Fruit fly (Drosophila melanogaster) whole organism, embryonic: ENCODE measurements around the gene CG13476.

Experiments
- Ada2b ChIP-seq: fragments of 200-800 bp; sonication (Bioruptor generic); IDR thresholded peaks from 2 replicates; pipeline ENCODE4 v1.3.6; 2022; ENCODE audit warnings: missing biosample characterization, missing genetic modification characterization
- B-H1 ChIP-seq: fragments of 200-800 bp; sonication (Bioruptor generic); IDR thresholded peaks from 3 replicates; pipeline ENCODE4 v1.3.6; 2022; ENCODE audit warnings: missing biosample characterization, missing genetic modification characterization
- CG1024 ChIP-seq: fragments of 200-800 bp; sonication (Bioruptor generic); IDR thresholded peaks from 2 replicates; pipeline ENCODE4 v1.3.6; 2022; ENCODE audit warnings: missing biosample characterization, missing genetic modification characterization
- CG10462 ChIP-seq: fragments of 200-800 bp; sonication (Bioruptor generic); optimal IDR thresholded peaks from 2 replicates; lab custom pipeline; 2016; ENCODE audit warnings: missing biosample characterization, missing genetic modification characterization
- CG14050 ChIP-seq: fragments of 200-800 bp; sonication (Bioruptor generic); IDR thresholded peaks from 3 replicates; pipeline ENCODE4 v1.3.6; 2022; ENCODE audit warnings: missing biosample characterization, missing genetic modification characterization
- CG14667 ChIP-seq: fragments of 200-800 bp; sonication (Bioruptor generic); IDR thresholded peaks from 2 replicates; pipeline ENCODE4 v1.3.6; 2022; ENCODE audit warnings: missing biosample characterization, missing genetic modification characterization
- CG15514 ChIP-seq: fragments of 200-800 bp; sonication (Bioruptor generic); optimal IDR thresholded peaks from 3 replicates; lab custom pipeline; 2017; ENCODE audit warnings: missing biosample characterization, missing genetic modification characterization, mild to moderate bottlenecking, moderate library complexity, missing genetic modification reagents
- CG16813 ChIP-seq: fragments of 200-800 bp; sonication (Bioruptor generic); IDR thresholded peaks from 3 replicates; pipeline ENCODE4 v1.3.6; 2022; ENCODE audit warnings: missing biosample characterization, missing genetic modification characterization; ENCODE audit not compliant: partially characterized antibody
- CG17328 ChIP-seq: fragments of 200-800 bp; sonication (Bioruptor generic); IDR thresholded peaks from 2 replicates; pipeline ENCODE4 v1.3.6; 2022; ENCODE audit warnings: missing biosample characterization, missing genetic modification characterization
- CG17568 ChIP-seq: fragments of 200-800 bp; sonication (Bioruptor generic); optimal IDR thresholded peaks from 2 replicates; lab custom pipeline; 2018; ENCODE audit warnings: missing biosample characterization, mild to moderate bottlenecking, missing genetic modification characterization, moderate library complexity
- CG18599 ChIP-seq: fragments of 200-800 bp; sonication (Bioruptor generic); optimal IDR thresholded peaks from 3 replicates; lab custom pipeline; 2017; ENCODE audit warnings: missing biosample characterization, missing genetic modification characterization, mild to moderate bottlenecking, moderate library complexity, missing genetic modification reagents
- CG18764 ChIP-seq: fragments of 200-800 bp; sonication (Bioruptor generic); optimal IDR thresholded peaks from 3 replicates; lab custom pipeline; 2016; ENCODE audit warnings: missing biosample characterization, missing genetic modification characterization
- CG30403 ChIP-seq: fragments of 200-800 bp; sonication (Bioruptor generic); optimal IDR thresholded peaks from 3 replicates; lab custom pipeline; 2016; ENCODE audit warnings: missing biosample characterization, missing genetic modification characterization
- CG4404 ChIP-seq: fragments of 200-800 bp; sonication (Bioruptor generic); IDR thresholded peaks from 2 replicates; pipeline ENCODE4 v1.3.6; 2022; ENCODE audit warnings: missing biosample characterization, missing genetic modification characterization
- CG4424 ChIP-seq: fragments of 200-800 bp; sonication (Bioruptor generic); optimal IDR thresholded peaks from 3 replicates; lab custom pipeline; 2016; ENCODE audit warnings: missing biosample characterization, missing genetic modification characterization
- CG4730 ChIP-seq: fragments of 200-800 bp; sonication (Bioruptor generic); IDR thresholded peaks from 2 replicates; pipeline ENCODE4 v1.3.6; 2022; ENCODE audit warnings: missing biosample characterization, missing genetic modification characterization
- CG5180 ChIP-seq: fragments of 200-800 bp; sonication (Bioruptor generic); optimal IDR thresholded peaks from 3 replicates; lab custom pipeline; 2017; ENCODE audit warnings: missing biosample characterization, missing genetic modification characterization, mild to moderate bottlenecking, moderate library complexity, missing genetic modification reagents
- CG5953 ChIP-seq: fragments of 200-800 bp; sonication (Bioruptor generic); IDR thresholded peaks from 2 replicates; pipeline ENCODE4 v1.3.6; 2022; ENCODE audit warnings: missing biosample characterization, missing genetic modification characterization
- CG6654 ChIP-seq: fragments of 200-800 bp; sonication (Bioruptor generic); optimal IDR thresholded peaks from 2 replicates; lab custom pipeline; 2017; ENCODE audit warnings: missing biosample characterization, mild to moderate bottlenecking, missing genetic modification characterization
- CG7357 ChIP-seq: fragments of 200-800 bp; sonication (Bioruptor generic); IDR thresholded peaks from 3 replicates; pipeline ENCODE4 v1.3.6; 2022; ENCODE audit warnings: missing biosample characterization, missing genetic modification characterization
- CG9876 ChIP-seq: fragments of 200-800 bp; sonication (Bioruptor generic); optimal IDR thresholded peaks from 2 replicates; lab custom pipeline; 2016; ENCODE audit warnings: missing biosample characterization, missing genetic modification characterization
- D19A ChIP-seq: fragments of 200-800 bp; optimal IDR thresholded peaks from 3 replicates; lab custom pipeline; 2019; ENCODE audit warnings: missing biosample characterization, mild to moderate bottlenecking, missing genetic modification characterization, moderate library complexity
- Dbx ChIP-seq: fragments of 200-800 bp; sonication (Bioruptor generic); IDR thresholded peaks from 3 replicates; pipeline ENCODE4 v1.3.6; 2022; ENCODE audit warnings: missing biosample characterization, missing genetic modification characterization
- Fer3 ChIP-seq: fragments of 200-800 bp; sonication (Bioruptor generic); optimal IDR thresholded peaks from 2 replicates; lab custom pipeline; 2018; ENCODE audit warnings: missing biosample characterization, mild to moderate bottlenecking, missing genetic modification characterization, moderate library complexity
- Hsf ChIP-seq: fragments of 200-800 bp; sonication (Bioruptor generic); optimal IDR thresholded peaks from 3 replicates; lab custom pipeline; 2016; ENCODE audit warnings: missing biosample characterization, missing genetic modification characterization
- Lhr ChIP-seq: fragments of 200-800 bp; sonication (Bioruptor generic); optimal IDR thresholded peaks from 3 replicates; lab custom pipeline; 2017; ENCODE audit warnings: mild to moderate bottlenecking, missing biosample characterization, missing genetic modification reagents, missing genetic modification characterization
- MTF-1 ChIP-seq: fragments of 200-800 bp; sonication (Bioruptor generic); optimal IDR thresholded peaks from 2 replicates; lab custom pipeline; 2018; ENCODE audit warnings: missing biosample characterization, mild to moderate bottlenecking, missing genetic modification characterization, borderline replicate concordance
- Rx ChIP-seq: fragments of 200-800 bp; sonication (Bioruptor generic); IDR thresholded peaks from 2 replicates; pipeline ENCODE4 v1.3.6; 2022; ENCODE audit warnings: missing biosample characterization, missing genetic modification characterization
- ap ChIP-seq: fragments of 200-800 bp; sonication (Bioruptor generic); IDR thresholded peaks from 2 replicates; pipeline ENCODE4 v1.3.6; 2022; ENCODE audit warnings: missing biosample characterization, missing genetic modification characterization
- ara ChIP-seq: fragments of 200-800 bp; sonication (Bioruptor generic); IDR thresholded peaks from 2 replicates; pipeline ENCODE4 v1.3.6; 2022; ENCODE audit warnings: missing biosample characterization, missing genetic modification characterization
- ash1 ChIP-seq: fragments of 200-800 bp; sonication (Bioruptor generic); optimal IDR thresholded peaks from 2 replicates; lab custom pipeline; 2018; ENCODE audit warnings: missing biosample characterization, mild to moderate bottlenecking, missing genetic modification characterization
- cato ChIP-seq: fragments of 200-800 bp; sonication (Bioruptor generic); optimal IDR thresholded peaks from 2 replicates; lab custom pipeline; 2016; ENCODE audit warnings: missing biosample characterization, missing genetic modification characterization, borderline replicate concordance
- dimm ChIP-seq: fragments of 200-800 bp; sonication (Bioruptor generic); IDR thresholded peaks from 2 replicates; pipeline ENCODE4 v1.3.6; 2022; ENCODE audit warnings: missing biosample characterization, missing genetic modification characterization
- ems ChIP-seq: fragments of 200-800 bp; sonication (Bioruptor generic); optimal IDR thresholded peaks from 3 replicates; lab custom pipeline; 2016; ENCODE audit warnings: missing biosample characterization, missing genetic modification characterization
- gsb-n ChIP-seq: fragments of 200-800 bp; sonication (Bioruptor generic); optimal IDR thresholded peaks from 3 replicates; lab custom pipeline; 2018; ENCODE audit warnings: missing biosample characterization, mild to moderate bottlenecking, missing genetic modification characterization
- her ChIP-seq: fragments of 200-800 bp; sonication (Bioruptor generic); optimal IDR thresholded peaks from 2 replicates; lab custom pipeline; 2016; ENCODE audit warnings: missing biosample characterization, missing genetic modification characterization
- lab ChIP-seq: fragments of 200-800 bp; sonication (Bioruptor generic); optimal IDR thresholded peaks from 3 replicates; lab custom pipeline; 2017; ENCODE audit warnings: missing biosample characterization, missing genetic modification characterization, mild to moderate bottlenecking, moderate library complexity, missing genetic modification reagents
- lbe ChIP-seq: fragments of 200-800 bp; sonication (Bioruptor generic); optimal IDR thresholded peaks from 2 replicates; lab custom pipeline; 2016; ENCODE audit warnings: missing biosample characterization, mild to moderate bottlenecking, missing genetic modification characterization
- mam ChIP-seq: fragments of 200-800 bp; sonication (Bioruptor generic); optimal IDR thresholded peaks from 3 replicates; lab custom pipeline; 2016; ENCODE audit warnings: missing biosample characterization, missing genetic modification characterization
- onecut ChIP-seq: fragments of 200-800 bp; sonication (Bioruptor generic); IDR thresholded peaks from 2 replicates; pipeline ENCODE4 v1.3.6; 2022; ENCODE audit warnings: missing biosample characterization, missing genetic modification characterization
- peb ChIP-seq: fragments of 200-800 bp; sonication (Bioruptor generic); IDR thresholded peaks from 2 replicates; pipeline ENCODE4 v1.3.6; 2022; ENCODE audit warnings: missing biosample characterization, missing genetic modification characterization
- prd ChIP-seq, 3 experiments: fragments of >200 bp in 2 of 3; fragments of 200-800 bp in 1 of 3; sonication (Bioruptor generic) in 1 of 3; optimal IDR thresholded peaks in 2 of 3; IDR thresholded peaks in 1 of 3; 2 replicates in 2 of 3; 3 replicates in 1 of 3; pipeline versions ENCODE4 v1.3.6 to Lab custom; 2017 to 2022; ENCODE audit warnings: missing biosample characterization in 1 of 3, missing genetic modification characterization in 1 of 3
- pros ChIP-seq: fragments of 200-800 bp; sonication (Bioruptor generic); optimal IDR thresholded peaks from 3 replicates; lab custom pipeline; 2019; ENCODE audit warnings: missing biosample characterization, mild to moderate bottlenecking, missing genetic modification characterization, moderate library complexity
- pum ChIP-seq: fragments of 200-800 bp; sonication (Bioruptor generic); optimal IDR thresholded peaks from 2 replicates; lab custom pipeline; 2016; ENCODE audit warnings: missing biosample characterization, missing genetic modification characterization
- rib ChIP-seq: fragments of 200-800 bp; sonication (Bioruptor generic); IDR thresholded peaks from 2 replicates; pipeline ENCODE4 v1.3.6; 2022; ENCODE audit warnings: missing biosample characterization, missing genetic modification characterization
- ssp ChIP-seq: fragments of 200-800 bp; sonication (Bioruptor generic); IDR thresholded peaks from 2 replicates; pipeline ENCODE4 v1.3.6; 2022; ENCODE audit warnings: missing biosample characterization, missing genetic modification characterization
- tna ChIP-seq: fragments of 200-800 bp; sonication (Bioruptor generic); IDR thresholded peaks from 2 replicates; pipeline ENCODE4 v1.3.6; 2022; ENCODE audit warnings: missing biosample characterization, missing genetic modification characterization; ENCODE audit not compliant: partially characterized antibody
- tup ChIP-seq: fragments of 200-800 bp; sonication (Bioruptor generic); optimal IDR thresholded peaks from 2 replicates; lab custom pipeline; 2016; ENCODE audit warnings: missing biosample characterization, mild to moderate bottlenecking, missing genetic modification characterization, moderate library complexity
- zfh1 ChIP-seq: fragments of 200-800 bp; sonication (Bioruptor generic); IDR thresholded peaks from 3 replicates; pipeline ENCODE4 v1.3.6; 2022; ENCODE audit warnings: missing biosample characterization, missing genetic modification characterization

CG13476 gene

dm6 chr3L:14678097-14678679, 27.1 kb upstream of the CG13476 start, which contains the start of gene CG4914 (continued):
- TF ChIP-seq Ada2b: peak; percentile 46
- peak; percentile 55; the same call in 1 of the 2 replicates for TF ChIP-seq CG17328 (GFP tag; lab: Robert Waterston, UW)
- peak; percentile 54 for TF ChIP-seq CG18599 (GFP tag; lab: Kevin White, UChicago)
- peak; percentile 58 for TF ChIP-seq ara (GFP tag; lab: Robert Waterston, UW)
- peak; percentile 66 for TF ChIP-seq Lhr (GFP tag; lab: Kevin White, UChicago)
- peak; percentile 54 for TF ChIP-seq CG6654
- no peak for TF ChIP-seq ash1 (GFP tag; lab: Kevin White, UChicago)
- TF ChIP-seq Dbx (GFP tag; lab: Robert Waterston, UW): no peak
- no peak for TF ChIP-seq prd (optimal IDR thresholded peaks at IDR 0.05; lab: Kevin White, UChicago)
- TF ChIP-seq prd (GFP tag; IDR thresholded peaks at IDR 0.05; lab: Robert Waterston, UW): peak; percentile 83
- TF ChIP-seq CG10462: peak; percentile 48
- peak; percentile 42 for TF ChIP-seq Hsf (GFP tag; lab: Kevin White, UChicago)
- peak; percentile 19; the same call in 1 of the 2 replicates for TF ChIP-seq CG5953
- no peak for TF ChIP-seq CG1024 (GFP tag; lab: Robert Waterston, UW)
- peak; percentile 45 for TF ChIP-seq cato (GFP tag; lab: Kevin White, UChicago)
- TF ChIP-seq CG4730 (GFP tag; lab: Robert Waterston, UW): peak; percentile 54
- peak; percentile 87 for TF ChIP-seq gsb-n
- TF ChIP-seq MTF-1: no peak
- peak; percentile 85 for TF ChIP-seq D19A (tag; lab: Kevin White, UChicago)
- TF ChIP-seq pum (GFP tag; lab: Kevin White, UChicago): peak; percentile 26
- 0 out of 3 replicates have a peak, but pooled peaks have one; percentile 30 for TF ChIP-seq CG16813 (GFP tag; lab: Robert Waterston, UW)
- TF ChIP-seq her (GFP tag; lab: Kevin White, UChicago): no peak
- TF ChIP-seq tna (GFP tag; lab: Robert Waterston, UW): no peak
- peak; percentile 7 for TF ChIP-seq mam (GFP tag; lab: Kevin White, UChicago)
- TF ChIP-seq CG14667: peak; percentile 36; the same call in 1 of the 2 replicates
- TF ChIP-seq CG5180 (GFP tag; lab: Kevin White, UChicago): peak; percentile 31
- TF ChIP-seq CG7357 (GFP tag; lab: Robert Waterston, UW): peak; percentile 44; the same call in 2 of the 3 replicates
- peak; percentile 79 for TF ChIP-seq zfh1
- TF ChIP-seq dimm (GFP tag; lab: Robert Waterston, UW): peak; percentile 40; the same call in 1 of the 2 replicates
- TF ChIP-seq Fer3 (tag; lab: Kevin White, UChicago): peak; percentile 55
- no peak for TF ChIP-seq CG15514 (GFP tag; lab: Kevin White, UChicago)
- no peak for TF ChIP-seq lbe (GFP tag; lab: Kevin White, UChicago)
- peak; percentile 14 for TF ChIP-seq ems
- TF ChIP-seq rib (GFP tag; lab: Robert Waterston, UW): no peak
- TF ChIP-seq ssp (GFP tag; lab: Robert Waterston, UW): peak; percentile 66
- peak; percentile 52; the same call in 1 of the 2 replicates for TF ChIP-seq onecut (GFP tag; lab: Robert Waterston, UW)
- TF ChIP-seq lab (GFP tag; lab: Kevin White, UChicago): peak; percentile 74
- no peak for TF ChIP-seq tup
- TF ChIP-seq B-H1 (GFP tag; lab: Robert Waterston, UW): peak; percentile 20; the same call in 1 of the 3 replicates
- TF ChIP-seq CG30403 (GFP tag; lab: Kevin White, UChicago): peak; percentile 87
- 0 out of 2 replicates have a peak, but pooled peaks have one; percentile 33 for TF ChIP-seq Rx
- peak; percentile 76 for TF ChIP-seq CG4424 (GFP tag; lab: Kevin White, UChicago)
- TF ChIP-seq CG17568 (GFP tag; lab: Kevin White, UChicago): peak; percentile 55
- no peak for TF ChIP-seq pros (GFP tag; lab: Kevin White, UChicago)
- TF ChIP-seq peb (GFP tag; lab: Robert Waterston, UW): peak; percentile 41; the same call in 1 of the 2 replicates
- peak; percentile 37 for TF ChIP-seq CG18764 (GFP tag; lab: Kevin White, UChicago)
- no peak for TF ChIP-seq CG9876 (GFP tag; lab: Kevin White, UChicago)
- TF ChIP-seq ap (GFP tag; lab: Robert Waterston, UW): peak; percentile 39
- TF ChIP-seq CG4404 (GFP tag; lab: Robert Waterston, UW): peak; percentile 61
- no peak; the same call in 2 of the 3 replicates for TF ChIP-seq CG14050
